Fruit fly (Drosophila melanogaster) whole organism, embryonic: Measurements from ENCODE around the gene Eig71Ed.

ENCODE experiments used
- CG10321 ChIP-seq: fragments of 200-800 bp; sonication (Bioruptor generic); IDR thresholded peaks from 2 replicates; pipeline ENCODE4 v1.3.6; 2022; ENCODE audit warnings: missing biosample characterization, missing genetic modification characterization
- CG6813 ChIP-seq: fragments of 200-800 bp; sonication (Bioruptor generic); optimal IDR thresholded peaks from 2 replicates; lab custom pipeline; 2017; ENCODE audit warnings: missing biosample characterization, missing genetic modification characterization, mild to moderate bottlenecking, moderate library complexity, missing genetic modification reagents
- CG8290 ChIP-seq, 3 experiments: fragments of 200-800 bp; sonication (Bioruptor generic); optimal IDR thresholded peaks; 2 replicates each; lab custom pipeline; 2016 to 2019; ENCODE audit warnings: missing biosample characterization in 3 of 3, missing genetic modification characterization in 3 of 3, mild to moderate bottlenecking in 2 of 3, moderate library complexity in 1 of 3
- CG8478 ChIP-seq: fragments of >200 bp; optimal IDR thresholded peaks from 2 replicates; lab custom pipeline; 2018
- Ets65A ChIP-seq: fragments of 200-800 bp; sonication (Bioruptor generic); peaks from one replicate; lab custom pipeline; 2016; ENCODE audit warnings: missing biosample characterization, missing genetic modification characterization
- Hand ChIP-seq: fragments of 200-800 bp; sonication (Bioruptor generic); optimal IDR thresholded peaks from 2 replicates; lab custom pipeline; 2017; ENCODE audit warnings: mild to moderate bottlenecking, missing biosample characterization, missing genetic modification reagents, missing genetic modification characterization
- Kr ChIP-seq: fragments of 200-800 bp; sonication (Bioruptor generic); optimal IDR thresholded peaks from 2 replicates; lab custom pipeline; 2017; ENCODE audit warnings: missing biosample characterization, mild to moderate bottlenecking, missing genetic modification characterization
- Scr ChIP-seq: fragments of 200-800 bp; sonication (Bioruptor generic); IDR thresholded peaks from 2 replicates; pipeline ENCODE4 v1.3.6; 2022; ENCODE audit warnings: missing biosample characterization, missing genetic modification characterization; ENCODE audit not compliant: partially characterized antibody
- aop ChIP-seq: fragments of 200-800 bp; sonication (Bioruptor generic); IDR thresholded peaks from 2 replicates; pipeline ENCODE4 v1.3.6; 2022; ENCODE audit warnings: missing biosample characterization, missing genetic modification characterization
- bigmax ChIP-seq: fragments of 200-800 bp; sonication (Bioruptor generic); optimal IDR thresholded peaks from 2 replicates; lab custom pipeline; 2018; ENCODE audit warnings: missing biosample characterization, mild to moderate bottlenecking, missing genetic modification characterization
- croc ChIP-seq: fragments of 200-800 bp; sonication (Bioruptor generic); conservative IDR thresholded peaks from 3 replicates; pipeline ENCODE4 v1.3.6; 2022; ENCODE audit warnings: missing biosample characterization, missing genetic modification characterization
- gt ChIP-seq: fragments of 200-800 bp; sonication (Bioruptor generic); IDR thresholded peaks from 2 replicates; pipeline ENCODE4 v1.3.6; 2022; ENCODE audit warnings: missing biosample characterization, missing genetic modification characterization
- mam ChIP-seq: fragments of 200-800 bp; sonication (Bioruptor generic); optimal IDR thresholded peaks from 3 replicates; lab custom pipeline; 2016; ENCODE audit warnings: missing biosample characterization, missing genetic modification characterization
- nau ChIP-seq: fragments of 200-800 bp; sonication (Bioruptor generic); optimal IDR thresholded peaks from 3 replicates; lab custom pipeline; 2017; ENCODE audit warnings: missing biosample characterization, mild to moderate bottlenecking, missing genetic modification characterization, missing genetic modification reagents

dm6 chr3L:15632653-15633052, 19.7 kb upstream of the Eig71Ed start:
- TF ChIP-seq mam: no peak
- no peak for TF ChIP-seq CG10321
- no peak for TF ChIP-seq CG8478
- TF ChIP-seq Kr: no peak
- TF ChIP-seq Hand (GFP tag; lab: Kevin White, UChicago): no peak
- TF ChIP-seq bigmax (GFP tag; lab: Kevin White, UChicago): no peak
- no peak for TF ChIP-seq CG6813 (GFP tag; lab: Kevin White, UChicago)
- TF ChIP-seq nau (GFP tag; lab: Kevin White, UChicago): no peak
- TF ChIP-seq gt: no peak
- TF ChIP-seq aop (GFP tag; lab: Robert Waterston, UW): no peak
- TF ChIP-seq Scr (GFP tag; lab: Robert Waterston, UW): no peak
- TF ChIP-seq Ets65A (GFP tag; lab: Kevin White, UChicago): no peak
- no peak for TF ChIP-seq croc
- TF ChIP-seq CG8290 (GFP tag; optimal IDR thresholded peaks at IDR 0.05; lab: Kevin White, UChicago): no peak
- TF ChIP-seq CG8290 (tag; optimal IDR thresholded peaks at IDR 0.05; lab: Kevin White, UChicago): no peak
